Fruit fly (Drosophila melanogaster) whole organism, embryonic: Measurements from ENCODE around the gene Drsl1.

ENCODE experiments used
- Atf6 ChIP-seq: fragments of 200-800 bp; sonication (Bioruptor generic); IDR thresholded peaks from 2 replicates; pipeline ENCODE4 v1.3.6; 2022; ENCODE audit warnings: missing biosample characterization, missing genetic modification characterization
- B-H1 ChIP-seq: fragments of 200-800 bp; sonication (Bioruptor generic); IDR thresholded peaks from 3 replicates; pipeline ENCODE4 v1.3.6; 2022; ENCODE audit warnings: missing biosample characterization, missing genetic modification characterization
- CG10959 ChIP-seq: fragments of 200-800 bp; sonication (Bioruptor generic); IDR thresholded peaks from 2 replicates; pipeline ENCODE4 v1.3.6; 2022; ENCODE audit warnings: missing biosample characterization, missing genetic modification characterization
- CG11398 ChIP-seq: fragments of 200-800 bp; sonication (Bioruptor generic); optimal IDR thresholded peaks from 2 replicates; lab custom pipeline; 2016; ENCODE audit warnings: missing biosample characterization, missing genetic modification characterization
- CG15479 ChIP-seq: fragments of 200-800 bp; sonication (Bioruptor generic); optimal IDR thresholded peaks from 3 replicates; lab custom pipeline; 2019; ENCODE audit warnings: missing biosample characterization, mild to moderate bottlenecking, missing genetic modification characterization, moderate library complexity
- CG30431 ChIP-seq: fragments of 200-800 bp; sonication (Bioruptor generic); optimal IDR thresholded peaks from 2 replicates; lab custom pipeline; 2017; ENCODE audit warnings: missing biosample characterization, missing genetic modification characterization
- CG31224 ChIP-seq: fragments of 200-800 bp; sonication (Bioruptor generic); IDR thresholded peaks from 2 replicates; pipeline ENCODE4 v1.3.6; 2022; ENCODE audit warnings: missing biosample characterization, missing genetic modification characterization
- CG31365 ChIP-seq: fragments of 200-800 bp; sonication (Bioruptor generic); optimal IDR thresholded peaks from 2 replicates; lab custom pipeline; 2018; ENCODE audit warnings: missing biosample characterization, mild to moderate bottlenecking, missing genetic modification characterization
- CG31441 ChIP-seq: fragments of 200-800 bp; sonication (Bioruptor generic); IDR thresholded peaks from 2 replicates; pipeline ENCODE4 v1.3.6; 2022; ENCODE audit warnings: missing biosample characterization, missing genetic modification characterization
- CG34422 ChIP-seq: fragments of 200-800 bp; sonication (Bioruptor generic); IDR thresholded peaks from 3 replicates; pipeline ENCODE4 v1.3.6; 2022; ENCODE audit warnings: missing biosample characterization, missing genetic modification characterization
- CG3726 ChIP-seq: fragments of 200-800 bp; sonication (Bioruptor generic); IDR thresholded peaks from 3 replicates; pipeline ENCODE4, ENCODE4 v1.3.6; 2022; ENCODE audit warnings: missing biosample characterization, missing genetic modification characterization
- CG4360 ChIP-seq: fragments of 200-800 bp; sonication (Bioruptor generic); IDR thresholded peaks from 2 replicates; pipeline ENCODE4 v1.3.6; 2022; ENCODE audit warnings: missing biosample characterization, missing genetic modification characterization
- CG4707 ChIP-seq: fragments of 200-800 bp; sonication (Bioruptor generic); optimal IDR thresholded peaks from 2 replicates; lab custom pipeline; 2018; ENCODE audit warnings: missing biosample characterization, mild to moderate bottlenecking, missing genetic modification characterization, moderate library complexity
- CG4730 ChIP-seq: fragments of 200-800 bp; sonication (Bioruptor generic); IDR thresholded peaks from 2 replicates; pipeline ENCODE4 v1.3.6; 2022; ENCODE audit warnings: missing biosample characterization, missing genetic modification characterization
- CG4820 ChIP-seq: fragments of 200-800 bp; sonication (Bioruptor generic); optimal IDR thresholded peaks from 3 replicates; lab custom pipeline; 2016; ENCODE audit warnings: missing biosample characterization, missing genetic modification characterization
- CG7556 ChIP-seq: fragments of 200-800 bp; sonication (Bioruptor generic); optimal IDR thresholded peaks from 2 replicates; lab custom pipeline; 2017; ENCODE audit warnings: missing biosample characterization, mild to moderate bottlenecking, missing genetic modification characterization
- CG7963 ChIP-seq: fragments of 200-800 bp; sonication (Bioruptor generic); IDR thresholded peaks from 3 replicates; pipeline ENCODE4 v1.3.6; 2022; ENCODE audit warnings: missing biosample characterization, missing genetic modification characterization; ENCODE audit not compliant: partially characterized antibody
- CG8281 ChIP-seq: fragments of 200-800 bp; sonication (Bioruptor generic); optimal IDR thresholded peaks from 2 replicates; lab custom pipeline; 2018; ENCODE audit warnings: missing biosample characterization, mild to moderate bottlenecking, missing genetic modification characterization, moderate library complexity
- CG8388 ChIP-seq: fragments of 200-800 bp; sonication (Bioruptor generic); optimal IDR thresholded peaks from 2 replicates; lab custom pipeline; 2019; ENCODE audit warnings: missing biosample characterization, mild to moderate bottlenecking, missing genetic modification characterization, moderate library complexity
- CG9797 ChIP-seq: fragments of 200-800 bp; sonication (Bioruptor generic); optimal IDR thresholded peaks from 3 replicates; lab custom pipeline; 2018; ENCODE audit warnings: missing biosample characterization, mild to moderate bottlenecking, missing genetic modification characterization
- CG9817 ChIP-seq: fragments of 200-800 bp; sonication (Bioruptor generic); optimal IDR thresholded peaks from 2 replicates; lab custom pipeline; 2018; ENCODE audit warnings: missing biosample characterization, mild to moderate bottlenecking, missing genetic modification characterization, moderate library complexity
- Doc3 ChIP-seq: fragments of 200-800 bp; sonication (Bioruptor generic); IDR thresholded peaks from 3 replicates; pipeline ENCODE4 v1.3.6; 2022; ENCODE audit warnings: missing biosample characterization, missing genetic modification characterization; ENCODE audit not compliant: partially characterized antibody
- Dp ChIP-seq: fragments of 200-800 bp; sonication (Bioruptor generic); optimal IDR thresholded peaks from 2 replicates; lab custom pipeline; 2018; ENCODE audit warnings: missing biosample characterization, mild to moderate bottlenecking, missing genetic modification characterization, moderate library complexity
- Ets65A ChIP-seq: fragments of 200-800 bp; sonication (Bioruptor generic); peaks from one replicate; lab custom pipeline; 2016; ENCODE audit warnings: missing biosample characterization, missing genetic modification characterization
- HLH3B ChIP-seq: fragments of 200-800 bp; sonication (Bioruptor generic); IDR thresholded peaks from 2 replicates; pipeline ENCODE4 v1.3.6; 2022; ENCODE audit warnings: missing biosample characterization, missing genetic modification characterization
- Med ChIP-seq: fragments of 200-800 bp; sonication (Bioruptor generic); peaks from one replicate; lab custom pipeline; 2016; ENCODE audit warnings: missing biosample characterization, missing genetic modification characterization, mild to moderate bottlenecking, inconsistent platforms, moderate library complexity
- NFAT ChIP-seq: fragments of 200-800 bp; sonication (Bioruptor generic); IDR thresholded peaks from 2 replicates; pipeline ENCODE4 v1.3.6; 2022; ENCODE audit warnings: missing biosample characterization, missing genetic modification characterization
- PHDP ChIP-seq: fragments of 200-800 bp; sonication (Bioruptor generic); optimal IDR thresholded peaks from 3 replicates; lab custom pipeline; 2018; ENCODE audit warnings: missing biosample characterization, mild to moderate bottlenecking, missing genetic modification characterization, moderate library complexity
- ap ChIP-seq: fragments of 200-800 bp; sonication (Bioruptor generic); IDR thresholded peaks from 2 replicates; pipeline ENCODE4 v1.3.6; 2022; ENCODE audit warnings: missing biosample characterization, missing genetic modification characterization
- ara ChIP-seq: fragments of 200-800 bp; sonication (Bioruptor generic); IDR thresholded peaks from 2 replicates; pipeline ENCODE4 v1.3.6; 2022; ENCODE audit warnings: missing biosample characterization, missing genetic modification characterization
- ato ChIP-seq: fragments of 200-800 bp; sonication (Bioruptor generic); IDR thresholded peaks from 2 replicates; pipeline ENCODE4 v1.3.6; 2022; ENCODE audit warnings: missing biosample characterization, missing genetic modification characterization; ENCODE audit not compliant: partially characterized antibody
- az2 ChIP-seq: fragments of 200-800 bp; sonication (Bioruptor generic); optimal IDR thresholded peaks from 3 replicates; lab custom pipeline; 2016; ENCODE audit warnings: missing biosample characterization, missing genetic modification characterization
- bsh ChIP-seq, 2 experiments: fragments of 200-800 bp; sonication (Bioruptor generic); optimal IDR thresholded peaks; 2 replicates each; lab custom pipeline; 2017 to 2018; ENCODE audit warnings: mild to moderate bottlenecking in 2 of 2, missing biosample characterization in 2 of 2, missing genetic modification characterization in 2 of 2, moderate library complexity in 1 of 2
- btn ChIP-seq: fragments of 200-800 bp; sonication (Bioruptor generic); optimal IDR thresholded peaks from 2 replicates; lab custom pipeline; 2016; ENCODE audit warnings: missing biosample characterization, missing genetic modification characterization
- chm ChIP-seq: fragments of 200-800 bp; sonication (Bioruptor generic); IDR thresholded peaks from 2 replicates; pipeline ENCODE4 v1.3.6; 2022; ENCODE audit warnings: missing biosample characterization, missing genetic modification characterization
- crol ChIP-seq: fragments of 200-800 bp; sonication (Bioruptor generic); IDR thresholded peaks from 2 replicates; pipeline ENCODE4 v1.3.6; 2022; ENCODE audit warnings: missing biosample characterization, missing genetic modification characterization
- dmrt11E ChIP-seq: fragments of 200-800 bp; sonication (Bioruptor generic); optimal IDR thresholded peaks from 3 replicates; lab custom pipeline; 2018; ENCODE audit warnings: missing biosample characterization, mild to moderate bottlenecking, missing genetic modification characterization, moderate library complexity
- eyg ChIP-seq: fragments of 200-800 bp; sonication (Bioruptor generic); optimal IDR thresholded peaks from 3 replicates; lab custom pipeline; 2016; ENCODE audit warnings: missing biosample characterization, missing genetic modification characterization
- gcm2 ChIP-seq: fragments of 200-800 bp; sonication (Bioruptor generic); optimal IDR thresholded peaks from 2 replicates; lab custom pipeline; 2016; ENCODE audit warnings: missing biosample characterization, missing genetic modification characterization
- grau ChIP-seq: fragments of 200-800 bp; optimal IDR thresholded peaks from 3 replicates; lab custom pipeline; 2019; ENCODE audit warnings: missing biosample characterization, mild to moderate bottlenecking, missing genetic modification characterization, moderate library complexity
- h ChIP-seq: fragments of >200 bp; optimal IDR thresholded peaks from 2 replicates; lab custom pipeline; 2017
- nom ChIP-seq: fragments of 200-800 bp; sonication (Bioruptor generic); optimal IDR thresholded peaks from 2 replicates; lab custom pipeline; 2017; ENCODE audit warnings: missing biosample characterization, missing genetic modification characterization, mild to moderate bottlenecking, moderate library complexity, missing genetic modification reagents
- oc ChIP-seq: fragments of 200-800 bp; sonication (Bioruptor generic); optimal IDR thresholded peaks from 2 replicates; lab custom pipeline; 2018; ENCODE audit warnings: missing biosample characterization, mild to moderate bottlenecking, missing genetic modification characterization, moderate library complexity
- odd ChIP-seq: fragments of 200-800 bp; sonication (Bioruptor generic); optimal IDR thresholded peaks from 2 replicates; lab custom pipeline; 2017; ENCODE audit warnings: missing biosample characterization, mild to moderate bottlenecking, missing genetic modification characterization
- phol ChIP-seq: fragments of 200-800 bp; sonication (Bioruptor generic); optimal IDR thresholded peaks from 3 replicates; lab custom pipeline; 2018; ENCODE audit warnings: missing biosample characterization, mild to moderate bottlenecking, missing genetic modification characterization, moderate library complexity
- sens ChIP-seq: fragments of 200-800 bp; sonication (Bioruptor generic); peaks from one replicate; lab custom pipeline; 2016; ENCODE audit warnings: missing biosample characterization, missing genetic modification characterization
- slbo ChIP-seq: fragments of 200-800 bp; sonication (Bioruptor generic); IDR thresholded peaks from 2 replicates; pipeline ENCODE4 v1.3.6; 2022; ENCODE audit warnings: missing biosample characterization, missing genetic modification characterization
- sob ChIP-seq: fragments of 200-800 bp; sonication (Bioruptor generic); IDR thresholded peaks from 2 replicates; pipeline ENCODE4 v1.3.6; 2022; ENCODE audit warnings: missing biosample characterization, missing genetic modification characterization
- zf30C ChIP-seq: fragments of 200-800 bp; sonication (Bioruptor generic); optimal IDR thresholded peaks from 3 replicates; lab custom pipeline; 2018; ENCODE audit warnings: missing biosample characterization, mild to moderate bottlenecking, missing genetic modification characterization

Drsl1 gene

dm6 chr3L:3338882-3339590, 3.4 kb upstream of the Drsl1 start (continued):
- TF ChIP-seq CG31441 (peak; percentile 8; the same call in 1 of the 2 replicates), btn (GFP tag; lab: Kevin White, UChicago) (no peak), Ets65A (no peak), CG10959 (GFP tag; lab: Robert Waterston, UW) (no peak), bsh (GFP tag; optimal IDR thresholded peaks at IDR 0.05; lab: Kevin White, UChicago) (peak; percentile 54 to 60), CG7963 (GFP tag; lab: Robert Waterston, UW) (no peak), CG4820 (GFP tag; lab: Kevin White, UChicago) (no peak), CG4360 (peak; percentile 92), PHDP (tag; lab: Kevin White, UChicago) (peak; percentile 6), phol (tag; lab: Kevin White, UChicago) (peak; percentile 33), CG3726 (GFP tag; lab: Robert Waterston, UW) (no peak), dmrt11E (tag; lab: Kevin White, UChicago) (peak; percentile 30), odd (GFP tag; lab: Kevin White, UChicago) (no peak), ara (no peak), HLH3B (no peak), h (lab: Kevin White, UChicago) (no peak), Doc3 (GFP tag; lab: Robert Waterston, UW) (no peak), gcm2 (GFP tag; lab: Kevin White, UChicago) (no peak), sob (GFP tag; lab: Robert Waterston, UW) (no peak), az2 (no peak), CG31365 (tag; lab: Kevin White, UChicago) (no peak), Dp (no peak), CG8388 (GFP tag; lab: Kevin White, UChicago) (peak; percentile 28), ap (GFP tag; lab: Robert Waterston, UW) (no peak), Atf6 (GFP tag; lab: Robert Waterston, UW) (no peak), CG11398 (no peak), CG8281 (tag; lab: Kevin White, UChicago) (no peak), CG9817 (tag; lab: Kevin White, UChicago) (no peak), eyg (no peak), oc (tag; lab: Kevin White, UChicago) (no peak), CG30431 (GFP tag; lab: Kevin White, UChicago) (no peak), CG15479 (GFP tag; lab: Kevin White, UChicago) (peak; percentile 19), CG31224 (GFP tag; lab: Robert Waterston, UW) (no peak)

dm6 chr3L:3338028-3338855, 2.7 kb upstream of the Drsl1 start:
- no peak for TF ChIP-seq zf30C
- no peak for TF ChIP-seq CG4707 (GFP tag; lab: Kevin White, UChicago)
- TF ChIP-seq Med (GFP tag; lab: Kevin White, UChicago): peak; percentile 66
- no peak for TF ChIP-seq B-H1 (GFP tag; lab: Robert Waterston, UW)
- no peak for TF ChIP-seq Atf6 (GFP tag; lab: Robert Waterston, UW)
- TF ChIP-seq CG9797 (GFP tag; lab: Kevin White, UChicago): no peak
- TF ChIP-seq crol (GFP tag; lab: Robert Waterston, UW): peak; percentile 78
- peak; percentile 67 for TF ChIP-seq Ets65A
- peak; percentile 31 for TF ChIP-seq nom
- 0 out of 2 replicates have a peak, but pooled peaks have one; percentile 21 for TF ChIP-seq NFAT (GFP tag; lab: Robert Waterston, UW)
- 0 out of 2 replicates have a peak, but pooled peaks have one; percentile 25 for TF ChIP-seq ato (GFP tag; lab: Robert Waterston, UW)
- TF ChIP-seq chm (GFP tag; lab: Robert Waterston, UW): peak; percentile 38; the same call in 1 of the 2 replicates
- TF ChIP-seq sens (GFP tag; lab: Kevin White, UChicago): peak; percentile 52
- peak; percentile 34 for TF ChIP-seq grau (tag; lab: Kevin White, UChicago)
- TF ChIP-seq CG7556 (GFP tag; lab: Kevin White, UChicago): no peak
- no peak for TF ChIP-seq CG4730 (GFP tag; lab: Robert Waterston, UW)
- 0 out of 3 replicates have a peak, but pooled peaks have one; percentile 26 for TF ChIP-seq CG34422 (GFP tag; lab: Robert Waterston, UW)
- TF ChIP-seq slbo (GFP tag; lab: Robert Waterston, UW): no peak
